Worm (Caenorhabditis elegans): ENCODE results near the gene dsh-2.

DNA sequence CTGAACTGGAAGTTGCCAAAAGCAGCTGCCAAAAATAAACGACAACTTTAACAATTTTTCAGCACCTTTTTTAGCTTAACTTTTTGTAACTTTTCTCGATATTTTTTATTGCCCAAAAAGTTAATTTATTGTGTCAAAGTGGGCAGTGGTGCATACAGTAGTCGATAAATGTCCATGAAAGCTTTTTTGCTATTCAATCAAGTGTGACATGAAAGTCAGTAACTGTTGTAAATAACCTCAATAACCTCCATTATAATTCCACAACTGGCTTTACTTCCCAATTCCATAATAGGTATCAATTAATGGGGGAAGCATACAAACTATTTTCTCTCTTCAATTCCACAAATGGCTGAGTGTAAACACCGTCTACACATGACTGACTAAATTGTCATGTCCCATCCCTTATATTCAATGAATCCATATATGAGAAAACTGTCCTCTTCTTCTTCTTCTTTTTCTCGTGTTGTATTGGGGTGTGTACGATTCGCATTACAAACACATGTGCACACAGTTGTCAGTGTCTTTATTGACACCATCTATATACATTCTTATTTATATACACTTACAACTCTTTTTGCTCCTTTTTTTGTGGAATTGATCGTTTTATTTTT, 32.7 kb downstream of the dsh-2 start:
- TF ChIP-seq ceh-82 (tag; optimal IDR thresholded peaks at IDR 0.05) (no peak), ama-1 (optimal IDR thresholded peaks at IDR 0.05) (no peak), irx-1 (tag; optimal IDR thresholded peaks at IDR 0.05) (no peak), egl-27 (tag; optimal IDR thresholded peaks at IDR 0.05) (no peak), C04F5.9 (tag; optimal IDR thresholded peaks at IDR 0.05) (no peak), grh-1 (GFP tag; IDR thresholded peaks at IDR 0.05) (no peak), nhr-90 (tag; optimal IDR thresholded peaks at IDR 0.05; ENCODE audit: poor library complexity) (no peak), tbx-2 (tag; optimal IDR thresholded peaks at IDR 0.05) (no peak)
